Worm (Caenorhabditis elegans): ENCODE results near the gene K01A6.5.

DNA sequence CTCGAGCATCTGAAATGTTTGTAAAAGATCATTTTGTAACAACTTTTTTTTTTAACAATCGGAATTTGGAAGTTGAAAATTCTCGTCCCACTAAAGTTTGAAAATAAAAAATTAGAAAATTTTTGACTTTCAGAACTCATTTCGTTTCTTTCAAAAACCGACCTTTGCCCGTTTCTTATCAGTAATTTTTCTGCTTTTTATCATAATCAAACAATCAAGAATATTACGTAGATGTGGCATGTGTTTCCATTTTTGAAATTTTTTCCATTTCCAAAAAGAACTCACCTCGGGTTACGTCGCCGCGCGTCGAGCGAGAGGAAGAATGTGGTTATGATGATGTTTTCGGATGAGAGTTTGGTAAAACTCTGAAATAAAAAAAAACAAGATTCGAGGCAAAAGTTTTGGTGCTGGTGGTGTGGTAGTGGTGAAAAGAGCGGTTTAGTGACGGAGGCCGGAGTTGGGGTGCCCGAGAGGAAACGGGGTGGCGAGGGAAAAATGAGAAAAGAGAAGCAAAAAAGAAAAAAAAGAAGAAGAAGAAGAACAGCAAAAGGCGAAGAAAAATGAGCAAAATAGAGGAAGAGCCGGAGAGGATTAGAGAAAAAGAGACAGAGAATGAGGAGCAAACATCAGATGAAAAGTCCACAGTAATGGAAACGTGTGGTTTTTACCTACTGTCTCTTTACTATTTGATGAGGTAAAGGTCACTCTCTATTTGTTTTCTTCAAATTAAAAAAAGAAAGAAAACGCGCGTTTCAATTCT is 18.4 kb downstream of the K01A6.5 start, which contains the start of gene T12A7.2:
- TF ChIP-seq ahr-1 (tag; optimal IDR thresholded peaks at IDR 0.05) (no peak), rnt-1 (tag; optimal IDR thresholded peaks at IDR 0.05) (no peak), ceh-14 (tag; optimal IDR thresholded peaks at IDR 0.05) (no peak), nhr-11 (tag; optimal IDR thresholded peaks at IDR 0.05) (no peak), elt-2 (tag; optimal IDR thresholded peaks at IDR 0.05) (peak; percentile 75), unc-86 (tag; optimal IDR thresholded peaks at IDR 0.05) (no peak), hlh-30 (tag; optimal IDR thresholded peaks at IDR 0.05; ENCODE audit: insufficient read depth) (no peak), nhr-232 (tag; optimal IDR thresholded peaks at IDR 0.05) (no peak), dmd-4 (tag; optimal IDR thresholded peaks at IDR 0.05; ENCODE audit: borderline replicate concordance) (no peak), fkh-10 (GFP tag; optimal IDR thresholded peaks at IDR 0.05) (no peak)

All from whole organism, late embryonic.